Worm (Caenorhabditis elegans) whole organism, L3 larva: Measurements from ENCODE around the gene cup-16.

Experiments used
- R02D3.7 ChIP-seq: fragments of 150-350 bp; optimal IDR thresholded peaks from 2 replicates; lab custom pipeline; 2014; ENCODE audit warnings: missing biosample characterization, missing genetic modification characterization
- ZK546.5 ChIP-seq: sonication (generic microtip); optimal IDR thresholded peaks from 2 replicates; lab custom pipeline; 2017; ENCODE audit warnings: missing biosample characterization, missing genetic modification characterization
- aly-2 ChIP-seq: fragments of 150-350 bp; optimal IDR thresholded peaks from 2 replicates; lab custom pipeline; 2014; ENCODE audit warnings: missing biosample characterization, missing genetic modification characterization
- ceh-16 ChIP-seq: sonication (generic microtip); optimal IDR thresholded peaks from 2 replicates; lab custom pipeline; 2017; ENCODE audit warnings: missing biosample characterization, missing genetic modification characterization
- egl-27 ChIP-seq: sonication (generic microtip); optimal IDR thresholded peaks from 4 replicates; lab custom pipeline; 2017; ENCODE audit warnings: missing biosample characterization, missing genetic modification reagents, missing genetic modification characterization
- egl-5 ChIP-seq: fragments of 150-350 bp; optimal IDR thresholded peaks from 2 replicates; lab custom pipeline; 2017; ENCODE audit warnings: missing biosample characterization, missing genetic modification reagents, missing genetic modification characterization, inconsistent platforms
- elt-1 ChIP-seq: fragments of 150-350 bp; optimal IDR thresholded peaks from 2 replicates; lab custom pipeline; 2014; ENCODE audit warnings: missing biosample characterization, missing genetic modification characterization
- elt-2 ChIP-seq: sonication (generic microtip); optimal IDR thresholded peaks from 2 replicates; lab custom pipeline; 2016; ENCODE audit warnings: missing genetic modification reagents, mild to moderate bottlenecking, missing genetic modification characterization, missing compliant biosample characterization
- elt-3 ChIP-seq, 3 experiments: fragments of 150-350 bp in 1 of 3; sonication (generic microtip) in 2 of 3; optimal IDR thresholded peaks; 2 replicates in 2 of 3; 4 replicates in 1 of 3; lab custom pipeline; 2014 to 2017; ENCODE audit warnings: missing biosample characterization in 3 of 3, missing genetic modification characterization in 3 of 3
- eor-1 ChIP-seq, 2 experiments: fragments of 150-350 bp; optimal IDR thresholded peaks; 2 replicates each; lab custom pipeline; 2014 to 2018; ENCODE audit warnings: missing biosample characterization in 2 of 2, missing genetic modification characterization in 2 of 2
- fkh-10 ChIP-seq: sonication (generic microtip); optimal IDR thresholded peaks from 2 replicates; lab custom pipeline; 2017; ENCODE audit warnings: missing biosample characterization, missing genetic modification reagents, missing genetic modification characterization
- fkh-2 ChIP-seq: fragments of 150-350 bp; optimal IDR thresholded peaks from 2 replicates; lab custom pipeline; 2014; ENCODE audit warnings: missing biosample characterization, missing genetic modification reagents, missing genetic modification characterization
- fos-1 ChIP-seq: fragments of 150-350 bp; optimal IDR thresholded peaks from 2 replicates; lab custom pipeline; 2014; ENCODE audit warnings: missing biosample characterization, missing genetic modification characterization
- lin-15B ChIP-seq: fragments of 150-350 bp; optimal IDR thresholded peaks from 2 replicates; lab custom pipeline; 2014; ENCODE audit warnings: missing biosample characterization, missing genetic modification characterization
- lsy-12 ChIP-seq: sonication (generic microtip); optimal IDR thresholded peaks from 2 replicates; lab custom pipeline; 2016; ENCODE audit warnings: mild to moderate bottlenecking, missing genetic modification characterization, missing compliant biosample characterization
- mdl-1 ChIP-seq: fragments of 150-350 bp; optimal IDR thresholded peaks from 2 replicates; lab custom pipeline; 2014; ENCODE audit warnings: missing biosample characterization, missing genetic modification characterization
- nhr-11 ChIP-seq: fragments of 150-350 bp; optimal IDR thresholded peaks from 2 replicates; lab custom pipeline; 2014; ENCODE audit warnings: missing biosample characterization, missing genetic modification characterization
- nhr-12 ChIP-seq: fragments of 150-350 bp; optimal IDR thresholded peaks from 2 replicates; lab custom pipeline; 2014; ENCODE audit warnings: missing biosample characterization, missing genetic modification characterization
- nhr-23 ChIP-seq: fragments of 150-350 bp; optimal IDR thresholded peaks from 2 replicates; lab custom pipeline; 2014; ENCODE audit warnings: missing biosample characterization, missing genetic modification reagents, missing genetic modification characterization
- nhr-237 ChIP-seq: fragments of 150-350 bp; optimal IDR thresholded peaks from 2 replicates; lab custom pipeline; 2014; ENCODE audit warnings: missing biosample characterization, missing genetic modification characterization
- nhr-25 ChIP-seq: sonication (generic microtip); optimal IDR thresholded peaks from 2 replicates; lab custom pipeline; 2017; ENCODE audit warnings: missing biosample characterization, missing genetic modification characterization
- nhr-28 ChIP-seq: fragments of 150-350 bp; optimal IDR thresholded peaks from 2 replicates; lab custom pipeline; 2014; ENCODE audit warnings: missing biosample characterization, missing genetic modification characterization
- nhr-43 ChIP-seq: sonication (generic microtip); optimal IDR thresholded peaks from 2 replicates; lab custom pipeline; 2016; ENCODE audit warnings: mild to moderate bottlenecking, missing genetic modification characterization, missing compliant biosample characterization; ENCODE audit not compliant: poor library complexity, severe bottlenecking
- nhr-67 ChIP-seq: fragments of 150-350 bp; optimal IDR thresholded peaks from 2 replicates; lab custom pipeline; 2014; ENCODE audit warnings: missing biosample characterization, missing genetic modification characterization
- nhr-77 ChIP-seq: fragments of 150-350 bp; optimal IDR thresholded peaks from 2 replicates; lab custom pipeline; 2014; ENCODE audit warnings: missing biosample characterization, missing genetic modification characterization
- pha-4 ChIP-seq: fragments of 150-350 bp; optimal IDR thresholded peaks from 2 replicates; lab custom pipeline; 2014; ENCODE audit warnings: missing biosample characterization, missing genetic modification reagents, missing genetic modification characterization
- pqm-1 ChIP-seq: fragments of 150-350 bp; optimal IDR thresholded peaks from 2 replicates; lab custom pipeline; 2017; ENCODE audit warnings: missing biosample characterization, missing genetic modification characterization, inconsistent platforms
- tbx-2 ChIP-seq: sonication (generic microtip); optimal IDR thresholded peaks from 2 replicates; lab custom pipeline; 2016; ENCODE audit warnings: mild to moderate bottlenecking, missing genetic modification characterization, missing compliant biosample characterization
- unc-62 ChIP-seq: fragments of 150-350 bp; sonication (generic microtip); optimal IDR thresholded peaks from 4 replicates; lab custom pipeline; 2014; ENCODE audit warnings: missing biosample characterization, missing genetic modification reagents, missing genetic modification characterization
- zag-1 ChIP-seq: fragments of 150-350 bp; optimal IDR thresholded peaks from 2 replicates; lab custom pipeline; 2014; ENCODE audit warnings: missing biosample characterization, missing genetic modification characterization

Gene cup-16

ce11 chrII:8747246-8747938 is 40.4 kb downstream of the cup-16 start (continued):
- TF ChIP-seq nhr-77 (no peak), lin-15B (tag; lab: Kevin White, UChicago) (no peak), egl-27 (no peak)
- TF ChIP-seq, all 47 proteins: peak for 15

DNA sequence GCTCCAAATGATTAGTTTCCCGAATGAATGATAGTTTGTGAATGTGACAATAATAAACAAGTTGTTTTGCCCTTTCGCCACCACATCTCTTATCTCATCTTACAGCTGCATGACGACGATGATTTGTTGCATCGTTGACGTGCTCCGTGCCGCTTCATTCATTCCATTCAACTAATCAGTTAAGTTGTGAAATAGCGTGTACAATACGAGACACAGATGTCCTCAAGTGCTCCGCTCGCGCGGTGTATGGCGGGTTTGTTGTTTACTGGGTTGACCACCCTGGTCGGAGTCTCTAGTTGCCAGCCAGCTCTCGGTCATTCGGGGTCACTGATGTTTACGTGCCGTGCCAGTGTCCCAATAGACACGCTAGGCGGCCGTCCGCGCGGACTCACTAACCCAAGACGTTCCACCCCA is 41.0 kb downstream of the cup-16 start:
- peak; percentile 57 for TF ChIP-seq pha-4 (tag; lab: Kevin White, UChicago)
- peak; percentile 73 for TF ChIP-seq pqm-1 (tag; lab: Kevin White, UChicago)
- peak; percentile 19 for TF ChIP-seq elt-2 (tag; lab: Kevin White, UChicago)
- no peak for TF ChIP-seq egl-5 (tag; lab: Kevin White, UChicago)

DNA sequence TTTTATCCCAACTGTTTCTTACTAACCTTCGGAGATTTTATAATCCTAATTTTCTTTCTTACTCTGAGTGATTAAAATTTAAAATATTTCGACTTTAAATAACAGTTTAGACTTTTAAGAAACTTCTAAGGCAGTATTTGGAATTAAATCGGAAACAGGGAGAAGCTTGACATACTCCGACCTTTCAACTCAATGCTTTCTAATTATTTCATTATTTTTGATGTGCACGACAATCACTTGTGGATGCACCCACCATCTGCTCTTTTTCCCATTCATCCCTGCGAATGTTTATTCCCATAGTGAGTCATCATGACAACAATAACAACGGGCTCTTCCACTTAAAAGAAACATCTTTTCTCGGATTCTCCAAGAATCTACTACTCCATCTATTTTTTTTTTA is 41.7 kb downstream of the cup-16 start:
- TF ChIP-seq nhr-67 = no peak
- TF ChIP-seq elt-2 (tag; lab: Kevin White, UChicago) = no peak
- TF ChIP-seq nhr-77 = no peak
- TF ChIP-seq pha-4 (tag; lab: Kevin White, UChicago) = no peak
- TF ChIP-seq aly-2 (tag; lab: Kevin White, UChicago) = no peak
- TF ChIP-seq ceh-16 (tag; lab: Kevin White, UChicago) = no peak
- no peak for TF ChIP-seq lsy-12 (tag; lab: Kevin White, UChicago)
- TF ChIP-seq, all 47 proteins: peak for 0

DNA sequence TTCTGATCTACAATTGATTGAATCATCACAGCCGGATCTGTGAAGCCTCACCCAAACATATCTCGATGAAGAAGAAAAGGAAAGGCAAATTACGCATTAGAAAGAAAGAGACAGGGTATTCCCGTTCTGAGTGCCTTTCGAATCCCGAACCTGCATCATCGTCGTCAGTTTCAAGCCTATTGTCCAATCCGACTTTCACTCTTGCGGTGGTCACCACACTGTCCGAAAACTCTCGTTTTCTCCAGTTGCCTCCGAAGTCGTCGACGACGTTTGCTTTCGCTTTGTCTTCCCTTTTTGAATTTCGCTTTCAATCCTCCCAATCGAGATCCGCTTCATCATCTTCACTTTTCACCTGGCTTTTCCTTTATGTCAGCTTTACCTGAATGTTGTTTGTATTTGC is 42.1 kb downstream of the cup-16 start:
- TF ChIP-seq elt-3 (tag; optimal IDR thresholded peaks at IDR 0.05; lab: Kevin White, UChicago) (no peak), ZK546.5 (no peak), nhr-67 (no peak), eor-1 (tag; optimal IDR thresholded peaks at IDR 0.05; lab: Kevin White, UChicago) (no peak), nhr-43 (peak; percentile 24), R02D3.7 (no peak), ceh-16 (tag; lab: Kevin White, UChicago) (no peak), nhr-77 (no peak), tbx-2 (tag; lab: Kevin White, UChicago) (no peak), egl-27 (no peak), nhr-28 (tag; lab: Kevin White, UChicago) (no peak), pha-4 (tag; lab: Kevin White, UChicago) (no peak), nhr-11 (tag; lab: Kevin White, UChicago) (no peak), nhr-23 (tag; lab: Kevin White, UChicago) (peak; percentile 35), nhr-25 (tag; lab: Kevin White, UChicago) (peak; percentile 34)

ce11 chrII:8750056-8750455 is 43.1 kb downstream of the cup-16 start:
- TF ChIP-seq fkh-2 (tag; lab: Kevin White, UChicago) (no peak), elt-1 (tag; lab: Kevin White, UChicago) (peak; percentile 79), nhr-23 (tag; lab: Kevin White, UChicago) (peak; percentile 13)
- TF ChIP-seq, all 47 proteins: peak for 2

ce11 chrII:8751042-8751441 is 44.1 kb downstream of the cup-16 start:
- TF ChIP-seq nhr-237 (tag; lab: Kevin White, UChicago) (no peak), fos-1 (tag; lab: Kevin White, UChicago) (peak; percentile 38), fkh-10 (GFP tag; lab: Kevin White, UChicago) (no peak), mdl-1 (no peak), nhr-43 (peak; percentile 66), elt-3 (tag; optimal IDR thresholded peaks at IDR 0.05; lab: Kevin White, UChicago) (peak in 1 of 3 experiments; percentile 54), unc-62 (GFP tag; lab: Kevin White, UChicago) (no peak), elt-2 (tag; lab: Kevin White, UChicago) (no peak), nhr-23 (tag; lab: Kevin White, UChicago) (peak; percentile 97), nhr-12 (tag; lab: Kevin White, UChicago) (no peak), nhr-25 (tag; lab: Kevin White, UChicago) (peak; percentile 81)

ce11 chrII:8751686-8752085 is 44.7 kb downstream of the cup-16 start, which contains the start of gene atf-2:
TSS of gene atf-2 (plus strand) at chrII:8751986.
- no peak for TF ChIP-seq nhr-77
- no peak for TF ChIP-seq pha-4 (tag; lab: Kevin White, UChicago)
- TF ChIP-seq tbx-2 (tag; lab: Kevin White, UChicago) = no peak
- TF ChIP-seq zag-1 (tag; lab: Kevin White, UChicago) = no peak
- TF ChIP-seq nhr-12 (tag; lab: Kevin White, UChicago) = no peak
- no peak for TF ChIP-seq mdl-1
- TF ChIP-seq, all 47 proteins: peak for 0
